Worm (Caenorhabditis elegans) whole organism, L2 larva: Measurements from ENCODE around the gene dnj-7.

Source experiments
- R02D3.7 ChIP-seq: fragments of 150-350 bp; optimal IDR thresholded peaks from 2 replicates; lab custom pipeline; 2014; ENCODE audit warnings: missing biosample characterization, missing genetic modification characterization
- dmd-4 ChIP-seq: sonication (generic microtip); optimal IDR thresholded peaks from 2 replicates; lab custom pipeline; 2017; ENCODE audit warnings: missing biosample characterization, missing genetic modification characterization
- elt-3 ChIP-seq: sonication (generic microtip); optimal IDR thresholded peaks from 2 replicates; lab custom pipeline; 2017; ENCODE audit warnings: missing biosample characterization, missing genetic modification characterization
- lsy-2 ChIP-seq, 2 experiments: fragments of 150-350 bp in 1 of 2; sonication (generic microtip) in 1 of 2; optimal IDR thresholded peaks; 2 replicates each; lab custom pipeline; 2014 to 2017; ENCODE audit warnings: missing biosample characterization in 2 of 2, missing genetic modification characterization in 2 of 2
- nhr-237 ChIP-seq: fragments of 150-350 bp; optimal IDR thresholded peaks from 2 replicates; lab custom pipeline; 2014; ENCODE audit warnings: missing biosample characterization, missing genetic modification characterization
- nhr-25 ChIP-seq: fragments of 150-350 bp; sonication (generic microtip); optimal IDR thresholded peaks from 3 replicates; lab custom pipeline; 2014; ENCODE audit warnings: missing biosample characterization, missing genetic modification characterization
- skn-1 ChIP-seq: sonication (generic microtip); optimal IDR thresholded peaks from 2 replicates; lab custom pipeline; 2017; ENCODE audit warnings: missing biosample characterization, missing genetic modification characterization
- snpc-4 ChIP-seq: fragments of 150-350 bp; optimal IDR thresholded peaks from 2 replicates; lab custom pipeline; 2014; ENCODE audit warnings: missing biosample characterization, missing genetic modification characterization
- unc-39 ChIP-seq: fragments of 150-350 bp; optimal IDR thresholded peaks from 2 replicates; lab custom pipeline; 2014; ENCODE audit warnings: missing biosample characterization, missing genetic modification characterization

- no peak for TF ChIP-seq elt-3 (tag; lab: Kevin White, UChicago)
- TF ChIP-seq unc-39 (tag; lab: Kevin White, UChicago) = no peak
- no peak for TF ChIP-seq R02D3.7 (tag; lab: Kevin White, UChicago)
- TF ChIP-seq lsy-2 (tag; optimal IDR thresholded peaks at IDR 0.05; lab: Kevin White, UChicago) = no peak
- no peak for TF ChIP-seq nhr-237 (tag; lab: Kevin White, UChicago)
- TF ChIP-seq snpc-4 (tag; lab: Kevin White, UChicago) = no peak
- no peak for TF ChIP-seq skn-1 (tag; lab: Kevin White, UChicago)
- TF ChIP-seq nhr-25 (tag; lab: Kevin White, UChicago) = no peak
- no peak for TF ChIP-seq dmd-4 (tag; lab: Kevin White, UChicago)
Observed at ce11 chrX:7220209-7220608, 25.8 kb downstream of the dnj-7 start.
